Worm (Caenorhabditis elegans) whole organism, mixed stage, embryonic: ENCODE results near the gene mdt-4.
"Not testable (repeated sequence)": the region's sequence is repeated elsewhere in the genome, so short reads cannot be mapped to it uniquely, and the experiment has no call there.

ENCODE experiments used
- lsy-2 ChIP-seq: fragments of 150-350 bp; optimal IDR thresholded peaks from 2 replicates; lab custom pipeline; 2014; ENCODE audit warnings: missing biosample characterization, missing genetic modification characterization
- unc-39 ChIP-seq: fragments of 150-350 bp; optimal IDR thresholded peaks from 2 replicates; lab custom pipeline; 2014; ENCODE audit warnings: missing biosample characterization, missing genetic modification characterization

DNA sequence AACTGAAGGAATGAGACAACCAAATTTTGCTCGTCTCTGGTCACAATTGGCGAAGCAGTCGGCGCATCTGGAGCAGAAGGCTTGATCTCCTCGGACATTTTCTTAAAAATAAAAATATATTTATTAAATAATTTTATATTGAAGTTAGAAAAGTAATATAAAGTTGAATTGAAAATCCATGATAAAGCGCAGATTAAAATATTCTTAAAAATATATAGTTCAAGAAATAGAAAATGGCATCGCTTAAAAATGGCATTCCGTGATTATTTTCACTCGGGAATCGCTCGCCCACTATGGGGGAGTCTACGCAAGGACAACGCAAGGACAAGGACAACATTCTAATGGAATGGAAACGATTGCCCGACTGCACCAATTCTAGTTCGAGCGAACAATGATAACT, 40.1 kb downstream of the mdt-4 start, which contains the start of gene sgt-1:
- TF ChIP-seq lsy-2, unc-39 (tag; lab: Kevin White, UChicago): not testable (repeated sequence)
